Fruit fly (Drosophila melanogaster): ENCODE measurements around the gene Tm2.

The Tm2 gene

dm6 chr3R:15350993-15351426 lies 41.0 kb downstream of the Tm2 start, which contains the start of the genes Trs33 and Tmtc4 (continued):
- no peak for TF ChIP-seq Dip2 (GFP tag; IDR thresholded peaks at IDR 0.05)
- TF ChIP-seq sr (GFP tag; IDR thresholded peaks at IDR 0.05), result no peak
- TF ChIP-seq corto (GFP tag; optimal IDR thresholded peaks at IDR 0.05), result no peak
- no peak for TF ChIP-seq org-1 (GFP tag; optimal IDR thresholded peaks at IDR 0.05)
- no peak for TF ChIP-seq sim (GFP tag; IDR thresholded peaks at IDR 0.05)
- no peak for TF ChIP-seq ham (GFP tag; IDR thresholded peaks at IDR 0.05)
- no peak for TF ChIP-seq CG31224 (GFP tag; IDR thresholded peaks at IDR 0.05)
- TF ChIP-seq gce (GFP tag; IDR thresholded peaks at IDR 0.05), result no peak
- TF ChIP-seq ab (GFP tag; optimal IDR thresholded peaks at IDR 0.05), result no peak
- TF ChIP-seq HLH4C (GFP tag; IDR thresholded peaks at IDR 0.05; ENCODE audit: partially characterized antibody), result no peak
- no peak for TF ChIP-seq lmd (GFP tag; IDR thresholded peaks at IDR 0.05)
- TF ChIP-seq bab2 (GFP tag; optimal IDR thresholded peaks at IDR 0.05), result no peak
- TF ChIP-seq Aef1 (GFP tag; IDR thresholded peaks at IDR 0.05), result peak; percentile 43; the same call in 2 of the 3 replicates
- no peak for TF ChIP-seq otp (GFP tag; IDR thresholded peaks at IDR 0.05)
- no peak for TF ChIP-seq pb (GFP tag; optimal IDR thresholded peaks at IDR 0.05)
- TF ChIP-seq CoRest (tag; optimal IDR thresholded peaks at IDR 0.05), result peak; percentile 51
- no peak for TF ChIP-seq CG16813 (GFP tag; IDR thresholded peaks at IDR 0.05; ENCODE audit: partially characterized antibody)
- TF ChIP-seq Doc3 (GFP tag; IDR thresholded peaks at IDR 0.05; ENCODE audit: partially characterized antibody), result no peak
- TF ChIP-seq eyg (GFP tag; optimal IDR thresholded peaks at IDR 0.05), result no peak
- TF ChIP-seq CG11093 (GFP tag; IDR thresholded peaks at IDR 0.05), result no peak
- no peak for TF ChIP-seq dan (GFP tag; IDR thresholded peaks at IDR 0.05)
- TF ChIP-seq gro (GFP tag; optimal IDR thresholded peaks at IDR 0.05), result no peak
- TF ChIP-seq CG6791 (GFP tag; IDR thresholded peaks at IDR 0.05; ENCODE audit: partially characterized antibody), result no peak
- TF ChIP-seq fd96Cb (tag; optimal IDR thresholded peaks at IDR 0.05), result no peak
- no peak for TF ChIP-seq ems (GFP tag; optimal IDR thresholded peaks at IDR 0.05)
- no peak for TF ChIP-seq esg (GFP tag; conservative IDR thresholded peaks at IDR 0.05)
- TF ChIP-seq pnt (GFP tag; optimal IDR thresholded peaks at IDR 0.05), result no peak
- no peak for TF ChIP-seq kay (GFP tag; optimal IDR thresholded peaks at IDR 0.05)
- TF ChIP-seq MESR4 (GFP tag; optimal IDR thresholded peaks at IDR 0.05), result peak; percentile 32
- TF ChIP-seq ken (GFP tag; IDR thresholded peaks at IDR 0.05), result no peak
- no peak for TF ChIP-seq CG10462 (GFP tag; optimal IDR thresholded peaks at IDR 0.05)
- no peak for TF ChIP-seq Mes4 (GFP tag; optimal IDR thresholded peaks at IDR 0.05)
- TF ChIP-seq CG7357 (GFP tag; IDR thresholded peaks at IDR 0.05), result no peak
- TF ChIP-seq CG9932 (GFP tag; IDR thresholded peaks at IDR 0.05), result peak; percentile 50; the same call in 1 of the 2 replicates
- TF ChIP-seq dati (GFP tag; IDR thresholded peaks at IDR 0.05), result no peak
- peak; percentile 69 for TF ChIP-seq Ets65A (GFP tag)
- no peak for TF ChIP-seq D (optimal IDR thresholded peaks at IDR 0.05)
- no peak for TF ChIP-seq D (GFP tag; optimal IDR thresholded peaks at IDR 0.05)
- peak; percentile 34 for TF ChIP-seq Meics (GFP tag; optimal IDR thresholded peaks at IDR 0.05)
- no peak for TF ChIP-seq Dad (GFP tag; optimal IDR thresholded peaks at IDR 0.05)
- no peak for TF ChIP-seq zen2 (GFP tag; IDR thresholded peaks at IDR 0.05; ENCODE audit: partially characterized antibody)
- peak; percentile 29; the same call in 1 of the 3 replicates for TF ChIP-seq CG34422 (GFP tag; IDR thresholded peaks at IDR 0.05)
- TF ChIP-seq pum (GFP tag; optimal IDR thresholded peaks at IDR 0.05), result no peak
- TF ChIP-seq wek (GFP tag; optimal IDR thresholded peaks at IDR 0.05), result peak; percentile 23
- TF ChIP-seq Ets97D (GFP tag; optimal IDR thresholded peaks at IDR 0.05), result no peak
- TF ChIP-seq maf-S (GFP tag; optimal IDR thresholded peaks at IDR 0.05), result no peak
- TF ChIP-seq NC2β (GFP tag; optimal IDR thresholded peaks at IDR 0.05), result no peak
- TF ChIP-seq bbx (GFP tag; IDR thresholded peaks at IDR 0.05; ENCODE audit: partially characterized antibody), result peak; percentile 16; the same call in 1 of the 2 replicates
- TF ChIP-seq gfzf (GFP tag; optimal IDR thresholded peaks at IDR 0.05), result no peak
- no peak for TF ChIP-seq CG7928 (GFP tag; optimal IDR thresholded peaks at IDR 0.05)
- no peak for TF ChIP-seq unc-4 (GFP tag; IDR thresholded peaks at IDR 0.05; ENCODE audit: partially characterized antibody)
- no peak for TF ChIP-seq CG8281 (tag; optimal IDR thresholded peaks at IDR 0.05)
- no peak for TF ChIP-seq ERR (GFP tag; optimal IDR thresholded peaks at IDR 0.05)
